Worm (Caenorhabditis elegans): ENCODE results near the gene mca-3.
"Not testable (repeated sequence)": the region's sequence is repeated elsewhere in the genome, so short reads cannot be mapped to it uniquely, and the experiment has no call there.

ce11 chrIV:3172510-3172909, 39.6 kb upstream of the mca-3 start, which contains the start of gene Y67D8B.1:
- not testable (repeated sequence) for TF ChIP-seq pha-4 (tag; optimal IDR thresholded peaks at IDR 0.05); ceh-100 (GFP tag; IDR thresholded peaks at IDR 0.05); nhr-27 (tag; optimal IDR thresholded peaks at IDR 0.05); cebp-2 (GFP tag; IDR thresholded peaks at IDR 0.05); ceh-58 (GFP tag; IDR thresholded peaks at IDR 0.05); cebp-1 (GFP tag; IDR thresholded peaks at IDR 0.05); cebp-1 (tag; optimal IDR thresholded peaks at IDR 0.05); lin-26 (GFP tag; IDR thresholded peaks at IDR 0.05); B0261.1 (tag; optimal IDR thresholded peaks at IDR 0.05); xnd-1 (tag; optimal IDR thresholded peaks at IDR 0.05); dpl-1 (GFP tag; optimal IDR thresholded peaks at IDR 0.05); mcd-1 (GFP tag; IDR thresholded peaks at IDR 0.05); hsf-1 (GFP tag; IDR thresholded peaks at IDR 0.05); snpc-4 (GFP tag; optimal IDR thresholded peaks at IDR 0.05); snpc-4 (tag; optimal IDR thresholded peaks at IDR 0.05); him-1 (tag; optimal IDR thresholded peaks at IDR 0.05)
